Worm (Caenorhabditis elegans) whole organism, L4 larva: ENCODE measurements around the gene T24C2.5.

Experiments
- F26F4.8 ChIP-seq: fragments of 200-800 bp; sonication (Bioruptor generic); conservative IDR thresholded peaks from 2 replicates; pipeline ENCODE4 v1.3.6; 2022; ENCODE audit warnings: missing genetic modification characterization, missing compliant biosample characterization
- Y105C5A.15 ChIP-seq: fragments of 200-800 bp; sonication (Bioruptor generic); IDR thresholded peaks from 2 replicates; pipeline ENCODE4 v1.3.6; 2022; ENCODE audit warnings: missing genetic modification characterization, missing compliant biosample characterization
- Y48G9A.11 ChIP-seq: fragments of 200-800 bp; sonication (Bioruptor generic); IDR thresholded peaks from 2 replicates; pipeline ENCODE4 v1.3.6; 2022; ENCODE audit warnings: missing genetic modification reagents, missing genetic modification characterization, missing compliant biosample characterization
- Y5F2A.4 ChIP-seq: fragments of 200-800 bp; sonication (Bioruptor generic); optimal IDR thresholded peaks from 2 replicates; lab custom pipeline; 2018; ENCODE audit warnings: mild to moderate bottlenecking, missing genetic modification characterization, missing compliant biosample characterization
- ZK337.2 ChIP-seq: fragments of 200-800 bp; sonication (Bioruptor generic); IDR thresholded peaks from 2 replicates; pipeline ENCODE4 v1.3.6; 2022; ENCODE audit warnings: missing genetic modification reagents, missing genetic modification characterization, missing compliant biosample characterization
- ZK546.5 ChIP-seq, 2 experiments: sonication (generic microtip); optimal IDR thresholded peaks; 2 replicates each; lab custom pipeline; 2017; ENCODE audit warnings: missing biosample characterization in 2 of 2, missing genetic modification characterization in 2 of 2
- ama-1 ChIP-seq: fragments of 150-350 bp; optimal IDR thresholded peaks from 2 replicates; lab custom pipeline; 2014; ENCODE audit warnings: inconsistent platforms, mixed read lengths
- attf-4 ChIP-seq: sonication (generic microtip); optimal IDR thresholded peaks from 3 replicates; lab custom pipeline; 2017; ENCODE audit warnings: missing biosample characterization, missing genetic modification characterization
- ceh-28 ChIP-seq: fragments of 150-350 bp; optimal IDR thresholded peaks from 2 replicates; lab custom pipeline; 2014; ENCODE audit warnings: missing biosample characterization, missing genetic modification reagents, missing genetic modification characterization
- ceh-32 ChIP-seq: sonication (generic microtip); optimal IDR thresholded peaks from 2 replicates; lab custom pipeline; 2016; ENCODE audit warnings: mild to moderate bottlenecking, missing genetic modification characterization, missing compliant biosample characterization; ENCODE audit not compliant: poor library complexity
- ceh-44 ChIP-seq: fragments of 200-800 bp; sonication (Bioruptor generic); IDR thresholded peaks from 2 replicates; pipeline ENCODE4 v1.3.6; 2022; ENCODE audit warnings: missing genetic modification reagents, missing genetic modification characterization, missing compliant biosample characterization
- ceh-62 ChIP-seq: sonication (generic microtip); optimal IDR thresholded peaks from 2 replicates; lab custom pipeline; 2017; ENCODE audit warnings: missing biosample characterization, missing genetic modification characterization
- daf-16 ChIP-seq, 3 experiments: sonication (generic microtip); optimal IDR thresholded peaks; 2 replicates each; lab custom pipeline; 2016 to 2017; ENCODE audit warnings: missing genetic modification characterization in 3 of 3, missing genetic modification reagents in 3 of 3, mild to moderate bottlenecking in 2 of 3, missing compliant biosample characterization in 2 of 3, missing biosample characterization in 1 of 3, moderate library complexity in 1 of 3
- daf-19 ChIP-seq: fragments of 200-800 bp; sonication (Bioruptor generic); conservative IDR thresholded peaks from 2 replicates; pipeline ENCODE4 v1.3.6; 2022; ENCODE audit warnings: missing genetic modification characterization, missing compliant biosample characterization
- dmd-6 ChIP-seq: fragments of 200-800 bp; sonication (Bioruptor generic); IDR thresholded peaks from 2 replicates; pipeline ENCODE4 v1.3.6; 2022; ENCODE audit warnings: missing genetic modification reagents, missing genetic modification characterization, missing compliant biosample characterization
- dmd-9 ChIP-seq: fragments of 200-800 bp; sonication (Bioruptor generic); IDR thresholded peaks from 2 replicates; pipeline ENCODE4 v1.3.6; 2022; ENCODE audit warnings: missing genetic modification reagents, missing genetic modification characterization, missing compliant biosample characterization
- dpl-1 ChIP-seq: fragments of 150-350 bp; optimal IDR thresholded peaks from 2 replicates; lab custom pipeline; 2014; ENCODE audit warnings: missing biosample characterization, missing genetic modification reagents, missing genetic modification characterization
- duxl-1 ChIP-seq: sonication (generic microtip); optimal IDR thresholded peaks from 2 replicates; lab custom pipeline; 2016; ENCODE audit warnings: mild to moderate bottlenecking, missing genetic modification characterization, moderate library complexity, missing compliant biosample characterization; ENCODE audit not compliant: poor library complexity
- dve-1 ChIP-seq: sonication (generic microtip); optimal IDR thresholded peaks from 2 replicates; lab custom pipeline; 2017; ENCODE audit warnings: antibody characterized with exemption, mild to moderate bottlenecking, missing genetic modification characterization, missing compliant biosample characterization; ENCODE audit not compliant: insufficient read depth
- egl-43 ChIP-seq: fragments of 200-800 bp; sonication (Bioruptor generic); IDR thresholded peaks from 2 replicates; pipeline ENCODE4 v1.3.6; 2022; ENCODE audit warnings: missing genetic modification reagents, missing genetic modification characterization, missing compliant biosample characterization
- fos-1 ChIP-seq: fragments of 150-350 bp; optimal IDR thresholded peaks from 2 replicates; lab custom pipeline; 2014; ENCODE audit warnings: missing biosample characterization, missing genetic modification characterization
- hlh-11 ChIP-seq: fragments of 200-800 bp; sonication (Bioruptor generic); optimal IDR thresholded peaks from 2 replicates; lab custom pipeline; 2018; ENCODE audit warnings: mild to moderate bottlenecking, missing genetic modification characterization, missing compliant biosample characterization
- hlh-30 ChIP-seq: sonication (generic microtip); optimal IDR thresholded peaks from 2 replicates; lab custom pipeline; 2017; ENCODE audit warnings: antibody characterized with exemption, mild to moderate bottlenecking, missing genetic modification characterization, missing compliant biosample characterization; ENCODE audit not compliant: insufficient read depth
- jun-1 ChIP-seq: fragments of 150-350 bp; optimal IDR thresholded peaks from 2 replicates; lab custom pipeline; 2014; ENCODE audit warnings: missing biosample characterization, missing genetic modification reagents, missing genetic modification characterization
- lin-38 ChIP-seq: fragments of 200-800 bp; sonication (Bioruptor generic); IDR thresholded peaks from 2 replicates; pipeline ENCODE4 v1.3.6; 2022; ENCODE audit warnings: missing genetic modification reagents, missing genetic modification characterization, missing compliant biosample characterization
- lir-3 ChIP-seq: sonication (generic microtip); optimal IDR thresholded peaks from 2 replicates; lab custom pipeline; 2016; ENCODE audit warnings: mild to moderate bottlenecking, missing genetic modification characterization, missing compliant biosample characterization
- lsy-2 ChIP-seq, 2 experiments: fragments of 150-350 bp in 1 of 2; sonication (generic microtip) in 1 of 2; optimal IDR thresholded peaks; 2 replicates each; lab custom pipeline; 2014 to 2017; ENCODE audit warnings: missing biosample characterization in 2 of 2, missing genetic modification characterization in 2 of 2
- madf-5 ChIP-seq, 2 experiments: fragments of 200-800 bp; sonication (Bioruptor generic); IDR thresholded peaks; 2 replicates each; pipeline ENCODE4 v1.3.6; 2022; ENCODE audit warnings: missing compliant biosample characterization in 2 of 2, missing genetic modification characterization in 2 of 2
- mdl-1 ChIP-seq, 2 experiments: fragments of 150-350 bp in 1 of 2; sonication (generic microtip) in 1 of 2; optimal IDR thresholded peaks; 2 replicates each; lab custom pipeline; 2014 to 2017; ENCODE audit warnings: missing biosample characterization in 2 of 2, missing genetic modification characterization in 2 of 2
- mdt-29 ChIP-seq: fragments of 200-800 bp; sonication (Bioruptor generic); IDR thresholded peaks from 2 replicates; pipeline ENCODE4 v1.3.6; 2022; ENCODE audit warnings: missing genetic modification reagents, missing genetic modification characterization, missing compliant biosample characterization
- mep-1 ChIP-seq: fragments of 150-350 bp; sonication (generic microtip); optimal IDR thresholded peaks from 3 replicates; lab custom pipeline; 2014; ENCODE audit warnings: missing biosample characterization, missing genetic modification characterization
- mes-2 ChIP-seq: sonication (generic microtip); optimal IDR thresholded peaks from 2 replicates; lab custom pipeline; 2016; ENCODE audit warnings: missing genotype, mild to moderate bottlenecking, missing genetic modification characterization, missing compliant biosample characterization; ENCODE audit not compliant: poor library complexity, severe bottlenecking
- nhr-10 ChIP-seq: fragments of 150-350 bp; optimal IDR thresholded peaks from 2 replicates; lab custom pipeline; 2014; ENCODE audit warnings: missing biosample characterization, missing genetic modification characterization
- nhr-11 ChIP-seq: fragments of 150-350 bp; optimal IDR thresholded peaks from 2 replicates; lab custom pipeline; 2014; ENCODE audit warnings: missing biosample characterization, missing genetic modification characterization
- nhr-237 ChIP-seq: sonication (generic microtip); optimal IDR thresholded peaks from 2 replicates; lab custom pipeline; 2017; ENCODE audit warnings: missing biosample characterization, missing genetic modification characterization
- nhr-25 ChIP-seq: sonication (generic microtip); optimal IDR thresholded peaks from 2 replicates; lab custom pipeline; 2017; ENCODE audit warnings: missing genetic modification characterization, mild to moderate bottlenecking, missing compliant biosample characterization, antibody characterized with exemption, moderate library complexity, borderline replicate concordance; ENCODE audit not compliant: insufficient read depth
- nhr-28 ChIP-seq: fragments of 150-350 bp; optimal IDR thresholded peaks from 2 replicates; lab custom pipeline; 2014; ENCODE audit warnings: missing biosample characterization, missing genetic modification characterization
- nhr-41 ChIP-seq: fragments of 200-800 bp; sonication (Bioruptor generic); IDR thresholded peaks from 2 replicates; pipeline ENCODE4 v1.3.6; 2022; ENCODE audit warnings: missing genetic modification reagents, missing genetic modification characterization, missing compliant biosample characterization
- nhr-42 ChIP-seq: fragments of 200-800 bp; sonication (Bioruptor generic); IDR thresholded peaks from 2 replicates; pipeline ENCODE4 v1.3.6; 2022; ENCODE audit warnings: missing genetic modification characterization, missing compliant biosample characterization
- nhr-48 ChIP-seq: sonication (generic microtip); optimal IDR thresholded peaks from 2 replicates; lab custom pipeline; 2016; ENCODE audit warnings: mild to moderate bottlenecking, missing genetic modification characterization, missing compliant biosample characterization
- rbr-2 ChIP-seq: sonication (generic microtip); optimal IDR thresholded peaks from 2 replicates; lab custom pipeline; 2016; ENCODE audit warnings: missing genotype, missing genetic modification characterization, missing compliant biosample characterization
- set-16 ChIP-seq: fragments of 200-800 bp; sonication (Bioruptor generic); IDR thresholded peaks from 2 replicates; pipeline ENCODE4 v1.3.6; 2022; ENCODE audit warnings: missing genetic modification reagents, missing genetic modification characterization, missing compliant biosample characterization
- skn-1 ChIP-seq: fragments of 150-350 bp; optimal IDR thresholded peaks from 2 replicates; lab custom pipeline; 2014; ENCODE audit warnings: missing biosample characterization, missing genetic modification characterization
- snpc-1.2 ChIP-seq: fragments of 200-800 bp; sonication (Bioruptor generic); IDR thresholded peaks from 2 replicates; pipeline ENCODE4 v1.3.6; 2022; ENCODE audit warnings: missing genetic modification reagents, missing genetic modification characterization, missing compliant biosample characterization
- snpc-4 ChIP-seq: fragments of 150-350 bp; optimal IDR thresholded peaks from 2 replicates; lab custom pipeline; 2014; ENCODE audit warnings: missing biosample characterization, missing genetic modification characterization
- tra-1 ChIP-seq: fragments of 200-800 bp; sonication (Bioruptor generic); IDR thresholded peaks from 2 replicates; pipeline ENCODE4 v1.3.6; 2022; ENCODE audit warnings: missing genetic modification reagents, missing genetic modification characterization, missing compliant biosample characterization
- unc-39 ChIP-seq: sonication (generic microtip); optimal IDR thresholded peaks from 2 replicates; lab custom pipeline; 2017; ENCODE audit warnings: missing biosample characterization, missing genetic modification characterization
- ztf-7 ChIP-seq: fragments of 150-350 bp; optimal IDR thresholded peaks from 2 replicates; lab custom pipeline; 2014; ENCODE audit warnings: missing biosample characterization, missing genetic modification characterization

The T24C2.5 gene

DNA sequence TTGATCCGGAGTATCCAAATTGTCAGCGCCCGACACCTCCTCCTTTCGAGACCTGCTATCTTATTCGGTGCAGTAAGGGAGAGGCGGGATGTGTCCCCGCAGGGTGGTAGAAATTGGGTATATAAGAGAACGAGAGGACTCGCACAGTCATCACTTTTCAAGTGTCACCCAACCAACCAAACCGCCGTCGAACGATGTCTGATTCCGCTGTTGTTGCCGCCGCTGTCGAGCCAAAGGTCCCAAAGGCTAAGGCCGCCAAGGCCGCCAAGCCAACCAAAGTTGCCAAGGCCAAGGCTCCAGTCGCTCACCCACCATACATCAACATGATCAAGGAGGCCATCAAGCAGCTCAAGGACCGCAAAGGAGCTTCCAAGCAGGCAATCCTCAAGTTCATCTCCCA, 44.3 kb upstream of the T24C2.5 start, which contains the start of gene his-24 (continued):
- TF ChIP-seq tra-1 (peak; percentile 73), lsy-2 (tag; optimal IDR thresholded peaks at IDR 0.05; lab: Kevin White, UChicago) (peak in 1 of 2 experiments; percentile 70), lin-38 (GFP tag; lab: Robert Waterston, UW) (no peak), dve-1 (tag; lab: Kevin White, UChicago) (peak; percentile 81), F26F4.8 (GFP tag; lab: Robert Waterston, UW) (no peak), fos-1 (tag; lab: Kevin White, UChicago) (no peak), nhr-25 (tag; lab: Kevin White, UChicago) (peak; percentile 18), mes-2 (tag; lab: Kevin White, UChicago) (peak; percentile 81), ZK337.2 (GFP tag; lab: Robert Waterston, UW) (no peak), daf-19 (no peak), ama-1 (lab: Kevin White, UChicago) (peak; percentile 83), set-16 (no peak), ceh-44 (GFP tag; lab: Robert Waterston, UW) (no peak), ceh-62 (tag; lab: Kevin White, UChicago) (no peak)

DNA sequence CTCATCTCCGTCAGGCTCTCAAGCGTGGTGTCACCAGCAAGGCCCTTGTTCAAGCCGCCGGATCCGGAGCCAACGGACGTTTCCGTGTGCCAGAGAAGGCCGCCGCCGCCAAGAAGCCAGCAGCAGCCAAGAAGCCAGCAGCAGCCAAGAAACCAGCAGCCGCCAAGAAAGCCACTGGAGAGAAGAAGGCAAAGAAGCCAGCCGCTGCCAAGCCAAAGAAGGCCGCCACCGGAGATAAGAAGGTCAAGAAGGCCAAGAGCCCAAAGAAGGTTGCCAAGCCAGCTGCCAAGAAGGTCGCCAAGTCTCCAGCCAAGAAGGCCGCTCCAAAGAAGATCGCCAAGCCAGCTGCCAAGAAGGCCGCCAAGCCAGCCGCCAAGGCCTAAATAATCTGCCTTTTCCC, 43.7 kb upstream of the T24C2.5 start:
- TF ChIP-seq nhr-237 (tag; lab: Kevin White, UChicago), result no peak
- TF ChIP-seq nhr-10 (tag; lab: Kevin White, UChicago), result no peak
- no peak for TF ChIP-seq ztf-7 (tag; lab: Kevin White, UChicago)
- TF ChIP-seq ceh-32 (tag; lab: Kevin White, UChicago), result no peak
- no peak for TF ChIP-seq attf-4
- TF ChIP-seq hlh-30, result no peak
- TF ChIP-seq egl-43, result peak; percentile 55; the same call in 1 of the 2 replicates
- TF ChIP-seq nhr-25 (tag; lab: Kevin White, UChicago), result no peak
- TF ChIP-seq jun-1 (tag; lab: Kevin White, UChicago), result no peak
- TF ChIP-seq dmd-6, result no peak
- TF ChIP-seq nhr-41 (GFP tag; lab: Robert Waterston, UW), result no peak
- no peak for TF ChIP-seq nhr-42 (GFP tag; lab: Robert Waterston, UW)
- TF ChIP-seq snpc-4 (tag; lab: Kevin White, UChicago), result no peak
- no peak for TF ChIP-seq ceh-28 (tag; lab: Kevin White, UChicago)
- TF ChIP-seq daf-19, result no peak
- 0 out of 4 replicates have a peak, but pooled peaks of 1 of the 2 experiments have one; percentile 21 for TF ChIP-seq madf-5 (GFP tag; IDR thresholded peaks at IDR 0.05; lab: Robert Waterston, UW)
- no peak for TF ChIP-seq dmd-9 (GFP tag; lab: Robert Waterston, UW)
- no peak for TF ChIP-seq unc-39 (tag; lab: Kevin White, UChicago)
- TF ChIP-seq nhr-48 (tag; lab: Kevin White, UChicago), result no peak
- TF ChIP-seq set-16, result peak; percentile 96
- TF ChIP-seq mdt-29 (GFP tag; lab: Robert Waterston, UW), result no peak
- TF ChIP-seq nhr-28 (tag; lab: Kevin White, UChicago), result no peak

DNA sequence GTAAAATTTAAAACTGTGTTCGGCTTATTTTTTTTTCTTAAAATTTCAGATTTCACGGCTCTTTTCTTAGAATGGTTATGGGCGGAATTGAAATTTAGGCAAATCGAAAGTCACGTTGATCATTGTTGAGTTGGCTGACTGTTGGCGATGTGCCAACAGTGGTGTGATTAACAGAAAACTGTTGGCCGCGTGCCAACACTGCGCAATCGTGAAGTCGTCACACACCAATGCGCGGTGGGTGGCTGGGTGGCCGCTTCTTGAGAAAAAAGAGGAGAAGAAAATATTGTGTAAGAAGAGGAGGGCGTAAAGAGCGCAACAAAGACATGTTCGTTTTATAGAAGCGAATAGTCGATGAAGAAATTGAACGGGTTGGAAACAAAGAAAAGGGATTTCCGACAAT, 43.1 kb upstream of the T24C2.5 start:
- TF ChIP-seq snpc-1.2 (GFP tag; lab: Robert Waterston, UW), result no peak
- TF ChIP-seq dpl-1, result no peak
- no peak for TF ChIP-seq daf-16 (GFP tag; optimal IDR thresholded peaks at IDR 0.05; lab: Kevin White, UChicago)
- TF ChIP-seq daf-16 (tag; optimal IDR thresholded peaks at IDR 0.05; lab: Kevin White, UChicago), result peak; percentile 10
- TF ChIP-seq mep-1 (tag; lab: Kevin White, UChicago), result peak; percentile 39
- TF ChIP-seq lir-3 (tag; lab: Kevin White, UChicago), result no peak
- no peak for TF ChIP-seq dmd-6
- no peak for TF ChIP-seq ZK546.5 (tag; optimal IDR thresholded peaks at IDR 0.05; lab: Kevin White, UChicago)
- no peak for TF ChIP-seq ceh-28 (tag; lab: Kevin White, UChicago)
- TF ChIP-seq duxl-1, result no peak
- TF ChIP-seq hlh-30, result peak; percentile 16
- TF ChIP-seq nhr-41 (GFP tag; lab: Robert Waterston, UW), result no peak
- TF ChIP-seq mdl-1 (tag; optimal IDR thresholded peaks at IDR 0.05; lab: Kevin White, UChicago), result peak in 1 of 2 experiments; percentile 9
- no peak for TF ChIP-seq ceh-62 (tag; lab: Kevin White, UChicago)
- no peak for TF ChIP-seq Y5F2A.4 (GFP tag; lab: Kevin White, UChicago)
- TF ChIP-seq skn-1 (tag; lab: Kevin White, UChicago), result no peak
- TF ChIP-seq hlh-11 (tag; lab: Kevin White, UChicago), result peak; percentile 6
- no peak for TF ChIP-seq nhr-11 (tag; lab: Kevin White, UChicago)
- TF ChIP-seq Y48G9A.11 (GFP tag; lab: Robert Waterston, UW), result no peak
- peak; percentile 4 for TF ChIP-seq rbr-2 (tag; lab: Kevin White, UChicago)
- TF ChIP-seq Y105C5A.15 (GFP tag; lab: Robert Waterston, UW), result no peak
- TF ChIP-seq attf-4, result no peak
